Worm (Caenorhabditis elegans) whole organism, young adult: ENCODE measurements around the gene ipla-1.

Experiments
- ceh-27 ChIP-seq: fragments of 200-800 bp; sonication (Bioruptor generic); optimal IDR thresholded peaks from 2 replicates; lab custom pipeline; 2018; ENCODE audit warnings: mild to moderate bottlenecking, missing genetic modification characterization, moderate library complexity, missing compliant biosample characterization
- ceh-58 ChIP-seq: fragments of 200-800 bp; sonication (Bioruptor generic); IDR thresholded peaks from 2 replicates; pipeline ENCODE4 v1.3.6; 2022; ENCODE audit warnings: missing genetic modification characterization, missing compliant biosample characterization
- ztf-26 ChIP-seq: sonication (generic microtip); optimal IDR thresholded peaks from 2 replicates; lab custom pipeline; 2017; ENCODE audit warnings: missing genetic modification characterization, missing compliant biosample characterization

- no peak for TF ChIP-seq ceh-58 (GFP tag; lab: Robert Waterston, UW)
- TF ChIP-seq ceh-27 (GFP tag; lab: Kevin White, UChicago) = no peak
- TF ChIP-seq ztf-26 (tag; lab: Kevin White, UChicago) = no peak
These were observed at the start of gene ipla-1 for ce11 chrII:4601256-4601655.
